Worm (Caenorhabditis elegans) whole organism, young adult: Measurements from ENCODE around the gene ugt-14.

Source experiments
- T07F8.4 ChIP-seq: sonication (generic microtip); optimal IDR thresholded peaks from 2 replicates; lab custom pipeline; 2016; ENCODE audit warnings: mild to moderate bottlenecking, missing genetic modification characterization, moderate library complexity, missing compliant biosample characterization
- ama-1 ChIP-seq, 3 experiments: fragments of 150-350 bp in 1 of 3; sonication (generic microtip) in 2 of 3; optimal IDR thresholded peaks; 2 replicates each; lab custom pipeline; 2014 to 2018; ENCODE audit warnings: missing biosample characterization in 2 of 3, missing genetic modification characterization in 2 of 3, missing genetic modification reagents in 2 of 3
- ets-4 ChIP-seq: fragments of 200-800 bp; sonication (Bioruptor generic); optimal IDR thresholded peaks from 2 replicates; lab custom pipeline; 2018; ENCODE audit warnings: mild to moderate bottlenecking, missing genetic modification characterization, missing compliant biosample characterization
- nfya-1 ChIP-seq: sonication (generic microtip); optimal IDR thresholded peaks from 2 replicates; lab custom pipeline; 2017; ENCODE audit warnings: antibody characterized with exemption, missing compliant biosample characterization, missing genetic modification characterization, borderline replicate concordance; ENCODE audit not compliant: insufficient read depth
- repo-1 ChIP-seq: sonication (generic microtip); optimal IDR thresholded peaks from 2 replicates; lab custom pipeline; 2017; ENCODE audit warnings: mild to moderate bottlenecking, missing genetic modification characterization, missing compliant biosample characterization
- unc-62 ChIP-seq: fragments of 150-350 bp; optimal IDR thresholded peaks from 2 replicates; lab custom pipeline; 2014; ENCODE audit warnings: missing biosample characterization, missing genetic modification reagents, missing genetic modification characterization

- TF ChIP-seq repo-1 (tag; lab: Kevin White, UChicago) (no peak), ets-4 (no peak), T07F8.4 (tag; lab: Kevin White, UChicago) (no peak), nfya-1 (tag; lab: Kevin White, UChicago) (no peak), unc-62 (GFP tag; lab: Kevin White, UChicago) (no peak), ama-1 (optimal IDR thresholded peaks at IDR 0.05; lab: Kevin White, UChicago) (no peak), ama-1 (GFP tag; optimal IDR thresholded peaks at IDR 0.05; lab: Kevin White, UChicago) (no peak)
Observed at ce11 chrV:4879251-4879650, 26.8 kb upstream of the ugt-14 start, which contains the start of gene T19H12.15.
